Fruit fly (Drosophila melanogaster): Measurements from ENCODE around the gene Sf3b5.

The Sf3b5 gene

dm6 chr3R:9019689-9020138 is 4.6 kb upstream of the Sf3b5 start, which contains the start of gene tgo (continued):
- TF ChIP-seq nom (GFP tag; optimal IDR thresholded peaks at IDR 0.05) (no peak), gfzf (GFP tag; optimal IDR thresholded peaks at IDR 0.05) (peak; percentile 90), Bdp1 (GFP tag; optimal IDR thresholded peaks at IDR 0.05) (no peak), Dp (GFP tag; optimal IDR thresholded peaks at IDR 0.05) (peak; percentile 61), CG16863 (GFP tag; optimal IDR thresholded peaks at IDR 0.05) (no peak), CG10366 (GFP tag; IDR thresholded peaks at IDR 0.05) (no peak), zfh1 (GFP tag; IDR thresholded peaks at IDR 0.05) (0 out of 3 replicates have a peak, but pooled peaks have one; percentile 22), Ssrp (tag; optimal IDR thresholded peaks at IDR 0.05) (no peak)

dm6 chr3R:9016869-9017268 is 1.7 kb upstream of the Sf3b5 start:
- TF ChIP-seq CG14441 (GFP tag; IDR thresholded peaks at IDR 0.05) (no peak), CG16813 (GFP tag; IDR thresholded peaks at IDR 0.05; ENCODE audit: partially characterized antibody) (no peak), CG5245 (GFP tag; optimal IDR thresholded peaks at IDR 0.05) (no peak), Jarid2 (GFP tag; optimal IDR thresholded peaks at IDR 0.05) (no peak)

dm6 chr3R:9013765-9014380 is 1.3 kb downstream of the Sf3b5 start:
- peak; percentile 55 for TF ChIP-seq zfh2 (GFP tag; optimal IDR thresholded peaks at IDR 0.05)
- TF ChIP-seq sens (GFP tag) = peak; percentile 93
- peak; percentile 27 for TF ChIP-seq NC2β (GFP tag; optimal IDR thresholded peaks at IDR 0.05)
- peak; percentile 42 for TF ChIP-seq CG12391 (tag; optimal IDR thresholded peaks at IDR 0.05)
- TF ChIP-seq disco-r (GFP tag; optimal IDR thresholded peaks at IDR 0.05) = peak; percentile 45
- TF ChIP-seq Hsf (GFP tag; optimal IDR thresholded peaks at IDR 0.05) = peak; percentile 52
- peak; percentile 6 for TF ChIP-seq kay (GFP tag; optimal IDR thresholded peaks at IDR 0.05)
- TF ChIP-seq Med (GFP tag) = peak; percentile 91
- no peak for TF ChIP-seq hbn (GFP tag; IDR thresholded peaks at IDR 0.05; ENCODE audit: partially characterized antibody)
- TF ChIP-seq gce (GFP tag; IDR thresholded peaks at IDR 0.05) = no peak
- TF ChIP-seq lbe (GFP tag; optimal IDR thresholded peaks at IDR 0.05) = peak; percentile 73
- TF ChIP-seq kni (GFP tag; optimal IDR thresholded peaks at IDR 0.05) = peak; percentile 57
- peak; percentile 36 for TF ChIP-seq vfl (GFP tag; optimal IDR thresholded peaks at IDR 0.05)
- TF ChIP-seq HHEX (GFP tag; optimal IDR thresholded peaks at IDR 0.05) = peak; percentile 27
- no peak for TF ChIP-seq Dip2 (GFP tag; IDR thresholded peaks at IDR 0.05)
- TF ChIP-seq lola (GFP tag; optimal IDR thresholded peaks at IDR 0.05) = peak in 1 of 3 experiments; percentile 32
- no peak for TF ChIP-seq Gsc (GFP tag; IDR thresholded peaks at IDR 0.05)
- peak; percentile 25 for TF ChIP-seq CG4424 (GFP tag; optimal IDR thresholded peaks at IDR 0.05)
- peak; percentile 45 for TF ChIP-seq nmo (GFP tag; optimal IDR thresholded peaks at IDR 0.05)
- TF ChIP-seq CTCF (GFP tag; optimal IDR thresholded peaks at IDR 0.05) = peak; percentile 49
- no peak for TF ChIP-seq usp (GFP tag; optimal IDR thresholded peaks at IDR 0.05)
- TF ChIP-seq crc (GFP tag; optimal IDR thresholded peaks at IDR 0.05) = peak; percentile 34
- peak; percentile 13 for TF ChIP-seq CG8089 (GFP tag; optimal IDR thresholded peaks at IDR 0.05)
- TF ChIP-seq CG14667 (GFP tag; IDR thresholded peaks at IDR 0.05) = no peak
- 0 out of 2 replicates have a peak, but pooled peaks have one; percentile 38 for TF ChIP-seq stc (GFP tag; IDR thresholded peaks at IDR 0.05)
- peak; percentile 45; the same call in 2 of the 3 replicates for TF ChIP-seq tgo (GFP tag; IDR thresholded peaks at IDR 0.05)
- TF ChIP-seq CG9609 (GFP tag; optimal IDR thresholded peaks at IDR 0.05) = peak; percentile 72
- peak; percentile 33 for TF ChIP-seq CG3995 (GFP tag; optimal IDR thresholded peaks at IDR 0.05)
- TF ChIP-seq Drgx (GFP tag; IDR thresholded peaks at IDR 0.05) = peak; percentile 12
- TF ChIP-seq CG10147 (GFP tag; optimal IDR thresholded peaks at IDR 0.05) = peak; percentile 7
- TF ChIP-seq Rfx (GFP tag; IDR thresholded peaks at IDR 0.05) = peak; percentile 56
- no peak for TF ChIP-seq CG5953 (GFP tag; IDR thresholded peaks at IDR 0.05)
- TF ChIP-seq pho (GFP tag; optimal IDR thresholded peaks at IDR 0.05) = peak; percentile 63
- TF ChIP-seq CG18599 (GFP tag; optimal IDR thresholded peaks at IDR 0.05) = no peak
- TF ChIP-seq CG12744 (GFP tag; optimal IDR thresholded peaks at IDR 0.05) = peak; percentile 27
- 0 out of 2 replicates have a peak, but pooled peaks have one; percentile 23 for TF ChIP-seq Dref (GFP tag; IDR thresholded peaks at IDR 0.05)

Data from whole organism, embryonic.